Fruit fly (Drosophila melanogaster) whole organism, embryonic: ENCODE results near the gene Schip1.

ENCODE experiments used
- Aef1 ChIP-seq: fragments of 200-800 bp; sonication (Bioruptor generic); IDR thresholded peaks from 3 replicates; pipeline ENCODE4 v1.3.6; 2022; ENCODE audit warnings: missing biosample characterization, missing genetic modification characterization
- BEAF-32 ChIP-seq: fragments of 200-800 bp; sonication (Bioruptor generic); optimal IDR thresholded peaks from 3 replicates; lab custom pipeline; 2017; ENCODE audit warnings: missing biosample characterization, missing genetic modification characterization, mild to moderate bottlenecking, moderate library complexity, missing genetic modification reagents
- CG12391 ChIP-seq: fragments of 200-800 bp; sonication (Bioruptor generic); optimal IDR thresholded peaks from 3 replicates; lab custom pipeline; 2018; ENCODE audit warnings: missing biosample characterization, mild to moderate bottlenecking, missing genetic modification characterization, moderate library complexity
- CG12659 ChIP-seq: fragments of 200-800 bp; sonication (Bioruptor generic); optimal IDR thresholded peaks from 3 replicates; lab custom pipeline; 2017; ENCODE audit warnings: mild to moderate bottlenecking, missing biosample characterization, missing genetic modification reagents, missing genetic modification characterization
- CG13296 ChIP-seq: fragments of 200-800 bp; sonication (Bioruptor generic); optimal IDR thresholded peaks from 3 replicates; lab custom pipeline; 2018; ENCODE audit warnings: missing biosample characterization, mild to moderate bottlenecking, missing genetic modification characterization
- CG14710 ChIP-seq: fragments of 200-800 bp; sonication (Bioruptor generic); optimal IDR thresholded peaks from 3 replicates; lab custom pipeline; 2019; ENCODE audit warnings: missing biosample characterization, mild to moderate bottlenecking, missing genetic modification characterization, moderate library complexity
- CG15011 ChIP-seq: fragments of 200-800 bp; sonication (Bioruptor generic); optimal IDR thresholded peaks from 3 replicates; lab custom pipeline; 2018; ENCODE audit warnings: missing biosample characterization, mild to moderate bottlenecking, missing genetic modification characterization
- CG15269 ChIP-seq: fragments of 200-800 bp; sonication (Bioruptor generic); optimal IDR thresholded peaks from 2 replicates; lab custom pipeline; 2018; ENCODE audit warnings: missing biosample characterization, mild to moderate bottlenecking, missing genetic modification characterization, moderate library complexity
- CG15479 ChIP-seq: fragments of 200-800 bp; sonication (Bioruptor generic); optimal IDR thresholded peaks from 3 replicates; lab custom pipeline; 2019; ENCODE audit warnings: missing biosample characterization, mild to moderate bottlenecking, missing genetic modification characterization, moderate library complexity
- CG16779 ChIP-seq: fragments of 200-800 bp; sonication (Bioruptor generic); IDR thresholded peaks from 2 replicates; pipeline ENCODE4 v1.3.6; 2022; ENCODE audit warnings: missing biosample characterization, missing genetic modification characterization
- CG17328 ChIP-seq: fragments of 200-800 bp; sonication (Bioruptor generic); IDR thresholded peaks from 2 replicates; pipeline ENCODE4 v1.3.6; 2022; ENCODE audit warnings: missing biosample characterization, missing genetic modification characterization
- CG30020 ChIP-seq: fragments of 200-800 bp; optimal IDR thresholded peaks from 2 replicates; lab custom pipeline; 2019; ENCODE audit warnings: missing biosample characterization, mild to moderate bottlenecking, missing genetic modification characterization, moderate library complexity
- CG31388 ChIP-seq: fragments of 200-800 bp; sonication (Bioruptor generic); optimal IDR thresholded peaks from 2 replicates; lab custom pipeline; 2016; ENCODE audit warnings: missing biosample characterization, missing genetic modification characterization
- CG3838 ChIP-seq: fragments of 200-800 bp; sonication (Bioruptor generic); optimal IDR thresholded peaks from 3 replicates; lab custom pipeline; 2016; ENCODE audit warnings: missing biosample characterization, missing genetic modification characterization
- CG4360 ChIP-seq: fragments of 200-800 bp; sonication (Bioruptor generic); IDR thresholded peaks from 2 replicates; pipeline ENCODE4 v1.3.6; 2022; ENCODE audit warnings: missing biosample characterization, missing genetic modification characterization
- CG4424 ChIP-seq: fragments of 200-800 bp; sonication (Bioruptor generic); optimal IDR thresholded peaks from 3 replicates; lab custom pipeline; 2016; ENCODE audit warnings: missing biosample characterization, missing genetic modification characterization
- CG4617 ChIP-seq: fragments of 200-800 bp; sonication (Bioruptor generic); optimal IDR thresholded peaks from 3 replicates; lab custom pipeline; 2016; ENCODE audit warnings: missing biosample characterization, missing genetic modification characterization, borderline replicate concordance
- CG5953 ChIP-seq: fragments of 200-800 bp; sonication (Bioruptor generic); IDR thresholded peaks from 2 replicates; pipeline ENCODE4 v1.3.6; 2022; ENCODE audit warnings: missing biosample characterization, missing genetic modification characterization
- CG8281 ChIP-seq: fragments of 200-800 bp; sonication (Bioruptor generic); optimal IDR thresholded peaks from 2 replicates; lab custom pipeline; 2018; ENCODE audit warnings: missing biosample characterization, mild to moderate bottlenecking, missing genetic modification characterization, moderate library complexity
- CG8924 ChIP-seq: fragments of 200-800 bp; optimal IDR thresholded peaks from 3 replicates; lab custom pipeline; 2019; ENCODE audit warnings: missing biosample characterization, mild to moderate bottlenecking, missing genetic modification characterization, moderate library complexity
- CG9932 ChIP-seq: fragments of 200-800 bp; sonication (Bioruptor generic); IDR thresholded peaks from 2 replicates; pipeline ENCODE4 v1.3.6; 2022; ENCODE audit warnings: missing biosample characterization, missing genetic modification characterization
- CoRest ChIP-seq: fragments of 200-800 bp; sonication (Bioruptor generic); optimal IDR thresholded peaks from 3 replicates; lab custom pipeline; 2018; ENCODE audit warnings: missing biosample characterization, mild to moderate bottlenecking, missing genetic modification characterization, moderate library complexity
- D19A ChIP-seq: fragments of 200-800 bp; optimal IDR thresholded peaks from 3 replicates; lab custom pipeline; 2019; ENCODE audit warnings: missing biosample characterization, mild to moderate bottlenecking, missing genetic modification characterization, moderate library complexity
- Elba2 ChIP-seq: fragments of 200-800 bp; sonication (Bioruptor generic); optimal IDR thresholded peaks from 3 replicates; lab custom pipeline; 2016; ENCODE audit warnings: missing biosample characterization, missing genetic modification characterization
- H15 ChIP-seq: fragments of 200-800 bp; sonication (Bioruptor generic); IDR thresholded peaks from 3 replicates; pipeline ENCODE4 v1.3.6; 2022; ENCODE audit warnings: missing biosample characterization, missing genetic modification characterization
- Med ChIP-seq: fragments of 200-800 bp; sonication (Bioruptor generic); peaks from one replicate; lab custom pipeline; 2016; ENCODE audit warnings: missing biosample characterization, missing genetic modification characterization, mild to moderate bottlenecking, inconsistent platforms, moderate library complexity
- PHDP ChIP-seq: fragments of 200-800 bp; sonication (Bioruptor generic); optimal IDR thresholded peaks from 3 replicates; lab custom pipeline; 2018; ENCODE audit warnings: missing biosample characterization, mild to moderate bottlenecking, missing genetic modification characterization, moderate library complexity
- Pdp1 ChIP-seq, 2 experiments: fragments of 200-800 bp; sonication (Bioruptor generic); optimal IDR thresholded peaks; 3 replicates each; lab custom pipeline; 2016; ENCODE audit warnings: missing biosample characterization in 2 of 2, missing genetic modification characterization in 2 of 2, mild to moderate bottlenecking in 1 of 2, moderate library complexity in 1 of 2
- Side ChIP-seq: fragments of 200-800 bp; sonication (Bioruptor generic); optimal IDR thresholded peaks from 2 replicates; lab custom pipeline; 2016; ENCODE audit warnings: missing biosample characterization, missing genetic modification characterization
- Sin3A ChIP-seq: fragments of >200 bp; optimal IDR thresholded peaks from 2 replicates; lab custom pipeline; 2018
- Stat92E ChIP-seq, 3 experiments: fragments of >200 bp in 2 of 3; fragments of 200-800 bp in 1 of 3; sonication (Bioruptor generic) in 1 of 3; optimal IDR thresholded peaks; 2 replicates each; lab custom pipeline; 2017 to 2019; ENCODE audit warnings: missing biosample characterization in 3 of 3, missing genetic modification characterization in 3 of 3, mild to moderate bottlenecking in 1 of 3, moderate library complexity in 1 of 3
- Tbp ChIP-seq: fragments of >200 bp; optimal IDR thresholded peaks from 2 replicates; lab custom pipeline; 2018; ENCODE audit warnings: missing biosample characterization, missing genetic modification characterization
- dpn ChIP-seq, 2 experiments: fragments of 200-800 bp; sonication (Bioruptor generic); optimal IDR thresholded peaks; 3 replicates each; lab custom pipeline; 2016; ENCODE audit warnings: missing biosample characterization in 2 of 2, missing genetic modification characterization in 2 of 2
- grau ChIP-seq: fragments of 200-800 bp; optimal IDR thresholded peaks from 3 replicates; lab custom pipeline; 2019; ENCODE audit warnings: missing biosample characterization, mild to moderate bottlenecking, missing genetic modification characterization, moderate library complexity
- kay ChIP-seq: fragments of 200-800 bp; sonication (Bioruptor generic); optimal IDR thresholded peaks from 2 replicates; lab custom pipeline; 2016; ENCODE audit warnings: missing biosample characterization, missing genetic modification characterization
- kni ChIP-seq: fragments of 200-800 bp; sonication (Bioruptor generic); optimal IDR thresholded peaks from 3 replicates; lab custom pipeline; 2017; ENCODE audit warnings: mild to moderate bottlenecking, missing biosample characterization, missing genetic modification reagents, missing genetic modification characterization
- lab ChIP-seq: fragments of 200-800 bp; sonication (Bioruptor generic); optimal IDR thresholded peaks from 3 replicates; lab custom pipeline; 2017; ENCODE audit warnings: missing biosample characterization, missing genetic modification characterization, mild to moderate bottlenecking, moderate library complexity, missing genetic modification reagents
- lilli ChIP-seq: fragments of 200-800 bp; sonication (Bioruptor generic); optimal IDR thresholded peaks from 3 replicates; lab custom pipeline; 2016; ENCODE audit warnings: missing biosample characterization, missing genetic modification characterization
- mld ChIP-seq: fragments of 200-800 bp; sonication (Bioruptor generic); IDR thresholded peaks from 3 replicates; pipeline ENCODE4 v1.3.6; 2022; ENCODE audit warnings: missing biosample characterization, missing genetic modification characterization; ENCODE audit not compliant: partially characterized antibody
- pzg ChIP-seq: fragments of 200-800 bp; sonication (Bioruptor generic); optimal IDR thresholded peaks from 3 replicates; lab custom pipeline; 2018; ENCODE audit warnings: missing biosample characterization, mild to moderate bottlenecking, missing genetic modification characterization, moderate library complexity
- row ChIP-seq: fragments of 200-800 bp; sonication (Bioruptor generic); IDR thresholded peaks from 3 replicates; pipeline ENCODE4 v1.3.6; 2022; ENCODE audit warnings: missing biosample characterization, missing genetic modification characterization
- sens ChIP-seq: fragments of 200-800 bp; sonication (Bioruptor generic); peaks from one replicate; lab custom pipeline; 2016; ENCODE audit warnings: missing biosample characterization, missing genetic modification characterization
- sqz ChIP-seq: fragments of 200-800 bp; sonication (Bioruptor generic); optimal IDR thresholded peaks from 3 replicates; lab custom pipeline; 2018; ENCODE audit warnings: missing biosample characterization, mild to moderate bottlenecking, missing genetic modification characterization
- stwl ChIP-seq: fragments of 200-800 bp; sonication (Bioruptor generic); optimal IDR thresholded peaks from 3 replicates; lab custom pipeline; 2018; ENCODE audit warnings: missing biosample characterization, mild to moderate bottlenecking, missing genetic modification characterization, moderate library complexity
- sug ChIP-seq: fragments of 200-800 bp; optimal IDR thresholded peaks from 2 replicates; lab custom pipeline; 2019; ENCODE audit warnings: missing biosample characterization, mild to moderate bottlenecking, missing genetic modification characterization, moderate library complexity

The Schip1 gene

DNA sequence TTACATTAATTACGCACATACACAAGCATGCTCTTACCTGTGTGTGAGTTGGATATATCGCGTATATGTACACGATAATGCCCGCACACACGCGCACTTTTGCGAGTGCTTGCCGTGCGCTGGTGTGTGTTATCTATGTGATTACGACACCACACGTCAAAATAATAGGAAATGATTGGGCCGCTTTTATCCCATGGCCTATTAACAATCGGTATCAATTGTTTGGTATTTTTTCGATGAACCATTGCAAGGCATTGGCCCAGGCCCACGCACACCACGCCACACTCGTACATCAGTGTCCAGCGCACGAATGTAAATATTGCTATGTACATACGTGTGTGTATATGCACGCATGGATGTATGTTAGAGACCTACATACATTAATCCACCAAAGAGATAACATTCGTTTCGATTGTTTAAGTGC, 4.0 kb upstream of the Schip1 start (continued):
- TF ChIP-seq CG8281 (tag; lab: Kevin White, UChicago): peak; percentile 23
- TF ChIP-seq CG5953: 0 out of 2 replicates have a peak, but pooled peaks have one; percentile 19
- peak; percentile 90 for TF ChIP-seq CG13296 (GFP tag; lab: Kevin White, UChicago)
- peak; percentile 93 for TF ChIP-seq Med (GFP tag; lab: Kevin White, UChicago)
- no peak for TF ChIP-seq CG3838 (GFP tag; lab: Kevin White, UChicago)
- TF ChIP-seq CG4424: peak; percentile 36

DNA sequence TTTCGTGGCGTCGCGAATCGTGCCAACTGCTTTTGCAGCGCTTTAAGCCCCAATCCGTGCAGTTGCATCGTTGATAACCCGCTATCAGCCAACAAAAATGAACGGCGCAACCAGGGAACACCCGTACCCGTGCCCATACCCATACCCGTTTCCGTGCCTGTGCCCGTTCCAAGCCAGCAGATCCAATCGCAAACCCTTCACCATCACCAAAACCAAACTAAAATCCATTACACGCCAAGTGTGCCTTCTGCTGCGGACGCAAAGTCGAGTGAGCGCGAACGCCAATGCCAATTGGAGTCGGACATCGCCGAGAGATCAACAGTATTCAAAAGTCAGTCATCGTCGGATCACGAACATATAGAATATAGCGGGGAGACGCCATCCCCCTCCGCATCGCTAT, 3.3 kb upstream of the Schip1 start:
- TF ChIP-seq CG17328: 0 out of 2 replicates have a peak, but pooled peaks have one; percentile 15
- peak; percentile 21 for TF ChIP-seq Elba2 (GFP tag; lab: Kevin White, UChicago)
- 0 out of 3 replicates have a peak, but pooled peaks have one; percentile 50 for TF ChIP-seq mld (GFP tag; lab: Robert Waterston, UW)
- no peak for TF ChIP-seq CG30020
- no peak for TF ChIP-seq CG31388 (GFP tag; lab: Kevin White, UChicago)
- TF ChIP-seq CG4360 (GFP tag; lab: Robert Waterston, UW): 0 out of 2 replicates have a peak, but pooled peaks have one; percentile 6
- peak; percentile 71 for TF ChIP-seq Med (GFP tag; lab: Kevin White, UChicago)

DNA sequence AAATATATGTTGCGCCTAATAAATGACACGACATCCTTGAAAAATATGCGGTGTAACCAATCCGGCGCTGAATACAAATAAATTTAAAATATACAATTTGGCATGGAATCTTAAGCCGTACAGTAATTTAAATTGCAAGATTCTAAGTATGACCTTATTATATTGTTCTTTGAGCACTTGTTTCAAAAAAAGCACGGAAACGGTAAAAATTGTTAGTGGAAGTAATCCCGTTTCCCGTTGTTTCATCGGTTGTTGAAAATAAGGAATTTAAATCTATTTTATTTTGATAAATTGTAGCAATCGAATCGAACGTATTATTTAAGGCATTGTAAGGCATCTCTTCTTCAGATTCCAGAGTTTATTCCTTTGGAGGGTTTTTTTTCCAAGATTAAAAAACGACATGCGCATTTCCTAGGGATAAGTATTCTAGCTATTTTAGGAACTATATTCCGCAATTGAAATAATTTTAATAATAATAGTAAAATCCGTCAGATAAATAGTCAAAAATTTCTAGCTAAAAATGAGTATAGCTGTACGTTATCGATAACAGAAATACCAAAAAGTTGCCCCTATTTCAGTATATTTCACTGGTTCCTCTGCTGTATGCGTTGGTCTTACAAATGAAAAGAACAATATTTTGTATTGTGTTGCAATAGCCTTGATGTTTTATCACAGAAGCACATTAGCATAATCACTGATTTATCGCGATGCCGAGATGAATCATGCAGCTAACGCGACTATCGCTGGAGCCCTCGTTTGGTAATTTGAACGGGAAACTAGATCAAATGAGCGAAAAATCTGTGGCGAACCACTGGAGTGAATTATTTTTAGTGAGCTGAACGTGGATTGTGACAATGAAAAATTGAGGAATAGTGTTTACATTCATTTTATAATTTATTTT, 2.4 kb upstream of the Schip1 start, which contains the start of gene GATAd:
Gene GATAd, plus strand, starts transcription at position 644 of the 901 bp plus-strand sequence.
- TF ChIP-seq Tbp (GFP tag; lab: Kevin White, UChicago) (peak; percentile 64), grau (tag; lab: Kevin White, UChicago) (peak; percentile 19), dpn (GFP tag; optimal IDR thresholded peaks at IDR 0.05; lab: Kevin White, UChicago) (peak in 1 of 2 experiments; percentile 23), H15 (GFP tag; lab: Robert Waterston, UW) (no peak), CG4617 (GFP tag; lab: Kevin White, UChicago) (peak; percentile 77), CG12659 (GFP tag; lab: Kevin White, UChicago) (peak; percentile 65), D19A (tag; lab: Kevin White, UChicago) (peak; percentile 2), sqz (GFP tag; lab: Kevin White, UChicago) (no peak), CG15479 (GFP tag; lab: Kevin White, UChicago) (peak; percentile 64), lab (GFP tag; lab: Kevin White, UChicago) (no peak), Stat92E (GFP tag; optimal IDR thresholded peaks at IDR 0.05; lab: Kevin White, UChicago) (peak in 1 of 3 experiments; percentile 44), CG15011 (GFP tag; lab: Kevin White, UChicago) (no peak), Side (GFP tag; lab: Kevin White, UChicago) (no peak), pzg (GFP tag; lab: Kevin White, UChicago) (peak; percentile 62), kni (peak; percentile 99), PHDP (peak; percentile 19), Sin3A (lab: Kevin White, UChicago) (peak; percentile 3), CG14710 (tag; lab: Kevin White, UChicago) (peak; percentile 46), CG9932 (GFP tag; lab: Robert Waterston, UW) (0 out of 2 replicates have a peak, but pooled peaks have one; percentile 26), kay (GFP tag; lab: Kevin White, UChicago) (peak; percentile 87), CG12391 (tag; lab: Kevin White, UChicago) (peak; percentile 29), CoRest (tag; lab: Kevin White, UChicago) (peak; percentile 24), sug (tag; lab: Kevin White, UChicago) (peak; percentile 24), stwl (tag; lab: Kevin White, UChicago) (peak; percentile 34), CG15269 (tag; lab: Kevin White, UChicago) (peak; percentile 0), Aef1 (GFP tag; lab: Robert Waterston, UW) (no peak), sens (GFP tag; lab: Kevin White, UChicago) (peak; percentile 67), row (GFP tag; lab: Robert Waterston, UW) (peak; percentile 63; the same call in 2 of the 3 replicates), CG16779 (GFP tag; lab: Robert Waterston, UW) (no peak), BEAF-32 (GFP tag; lab: Kevin White, UChicago) (peak; percentile 45), CG8924 (tag; lab: Kevin White, UChicago) (peak; percentile 46), Pdp1 (GFP tag; optimal IDR thresholded peaks at IDR 0.05; lab: Kevin White, UChicago) (peak in 1 of 2 experiments; percentile 2), lilli (GFP tag; lab: Kevin White, UChicago) (peak; percentile 16)
